Fruit fly (Drosophila melanogaster) whole organism, pupa: Measurements from ENCODE around the gene CG46310.

Experiments
- CG13204 ChIP-seq: fragments of 200-800 bp; sonication (Bioruptor generic); optimal IDR thresholded peaks from 2 replicates; lab custom pipeline; 2018; ENCODE audit warnings: missing biosample characterization, mild to moderate bottlenecking, missing genetic modification characterization, moderate library complexity
- CG14655 ChIP-seq: fragments of 200-800 bp; sonication (Bioruptor generic); optimal IDR thresholded peaks from 3 replicates; lab custom pipeline; 2017; ENCODE audit warnings: mild to moderate bottlenecking, missing biosample characterization, missing genetic modification reagents, missing genetic modification characterization
- CG34367 ChIP-seq: fragments of 200-800 bp; sonication (Bioruptor generic); optimal IDR thresholded peaks from 2 replicates; lab custom pipeline; 2018; ENCODE audit warnings: missing biosample characterization, mild to moderate bottlenecking, missing genetic modification characterization
- CG8159 ChIP-seq: fragments of 200-800 bp; sonication (Bioruptor generic); optimal IDR thresholded peaks from 3 replicates; lab custom pipeline; 2018; ENCODE audit warnings: missing biosample characterization, mild to moderate bottlenecking, missing genetic modification characterization, moderate library complexity
- CG9948 ChIP-seq: fragments of 200-800 bp; sonication (Bioruptor generic); optimal IDR thresholded peaks from 2 replicates; lab custom pipeline; 2018; ENCODE audit warnings: missing biosample characterization, mild to moderate bottlenecking, missing genetic modification characterization, moderate library complexity
- D1 ChIP-seq: fragments of 200-800 bp; sonication (Bioruptor generic); optimal IDR thresholded peaks from 2 replicates; lab custom pipeline; 2018; ENCODE audit warnings: missing biosample characterization, mild to moderate bottlenecking, missing genetic modification characterization, moderate library complexity
- gl ChIP-seq: fragments of 200-800 bp; sonication (Bioruptor generic); optimal IDR thresholded peaks from 2 replicates; lab custom pipeline; 2018; ENCODE audit warnings: missing biosample characterization, mild to moderate bottlenecking, missing genetic modification characterization

- peak; percentile 53 for TF ChIP-seq CG9948
- TF ChIP-seq D1 (tag; lab: Kevin White, UChicago): peak; percentile 59
- peak; percentile 42 for TF ChIP-seq gl (tag; lab: Kevin White, UChicago)
- peak; percentile 47 for TF ChIP-seq CG13204 (GFP tag; lab: Kevin White, UChicago)
- peak; percentile 78 for TF ChIP-seq CG8159
- peak; percentile 77 for TF ChIP-seq CG14655 (GFP tag; lab: Kevin White, UChicago)
- no peak for TF ChIP-seq CG34367 (tag; lab: Kevin White, UChicago)
These were observed at the start of gene CG46310 for dm6 chr3R:23173393-23173981.
